Worm (Caenorhabditis elegans): ENCODE measurements around the gene asm-3.

DNA sequence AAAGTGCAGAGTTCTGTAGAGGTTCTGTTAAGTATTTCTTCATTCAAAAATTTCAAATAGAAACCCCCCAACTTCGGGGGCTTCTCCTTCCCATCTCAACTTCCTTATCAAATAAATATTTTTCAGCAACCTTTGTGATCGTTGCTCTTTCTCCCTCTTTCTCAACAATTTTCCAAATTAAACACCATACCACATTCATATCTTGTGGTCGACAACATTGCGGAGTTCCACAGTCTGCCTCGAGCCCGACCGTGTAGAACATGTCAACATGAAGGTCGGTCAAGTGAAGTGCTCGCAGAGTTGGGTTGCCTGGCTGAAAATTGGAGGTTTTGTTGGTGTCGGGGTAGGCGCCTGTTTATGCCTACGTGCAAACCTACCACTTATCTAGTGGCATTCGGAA lies 1.0 kb downstream of the asm-3 start:
- no peak for TF ChIP-seq ets-4 (GFP tag; optimal IDR thresholded peaks at IDR 0.05)
- TF ChIP-seq fkh-3 (tag; optimal IDR thresholded peaks at IDR 0.05), result no peak
- TF ChIP-seq unc-62 (GFP tag; optimal IDR thresholded peaks at IDR 0.05), result no peak
- no peak for TF ChIP-seq efl-1 (GFP tag; optimal IDR thresholded peaks at IDR 0.05)
- no peak for TF ChIP-seq ama-1 (optimal IDR thresholded peaks at IDR 0.05)
- TF ChIP-seq ama-1 (GFP tag; optimal IDR thresholded peaks at IDR 0.05), result no peak
- TF ChIP-seq Y79H2A.3 (GFP tag; conservative IDR thresholded peaks at IDR 0.05), result no peak
- TF ChIP-seq F33H1.4 (GFP tag; IDR thresholded peaks at IDR 0.05), result no peak
- TF ChIP-seq egl-44 (GFP tag; IDR thresholded peaks at IDR 0.05), result no peak
- TF ChIP-seq nfya-2 (GFP tag; IDR thresholded peaks at IDR 0.05), result no peak
- no peak for TF ChIP-seq snpc-1.1 (tag; optimal IDR thresholded peaks at IDR 0.05; ENCODE audit: insufficient read depth)
- no peak for TF ChIP-seq bed-1 (GFP tag; IDR thresholded peaks at IDR 0.05)
- no peak for TF ChIP-seq F55B11.4 (tag; optimal IDR thresholded peaks at IDR 0.05; ENCODE audit: borderline replicate concordance, insufficient read depth)
